Worm (Caenorhabditis elegans): Measurements from ENCODE around the gene F16G10.7.

Gene F16G10.7

ce11 chrII:2380174-2380573 is at the start of gene F16G10.7:
F16G10.7 (minus strand) TSS chrII:2380274.
- no peak for TF ChIP-seq repo-1 (tag; optimal IDR thresholded peaks at IDR 0.05)
- TF ChIP-seq ama-1 (optimal IDR thresholded peaks at IDR 0.05) = no peak
- TF ChIP-seq ama-1 (GFP tag; optimal IDR thresholded peaks at IDR 0.05) = no peak
- TF ChIP-seq nfya-2 (GFP tag; IDR thresholded peaks at IDR 0.05) = no peak
- TF ChIP-seq madf-6 (GFP tag; IDR thresholded peaks at IDR 0.05) = no peak
- TF ChIP-seq sptf-2 (GFP tag; optimal IDR thresholded peaks at IDR 0.05) = no peak
- TF ChIP-seq ztf-18 (tag; optimal IDR thresholded peaks at IDR 0.05) = no peak
- TF ChIP-seq F10E7.11 (tag; optimal IDR thresholded peaks at IDR 0.05) = no peak
- no peak for TF ChIP-seq akir-1 (GFP tag; optimal IDR thresholded peaks at IDR 0.05)
- TF ChIP-seq K12H6.12 (tag; optimal IDR thresholded peaks at IDR 0.05) = no peak
- no peak for TF ChIP-seq mel-28 (tag; optimal IDR thresholded peaks at IDR 0.05; ENCODE audit: borderline replicate concordance)
- TF ChIP-seq F57A8.1 (GFP tag; optimal IDR thresholded peaks at IDR 0.05) = no peak
- TF ChIP-seq chd-7 (tag; optimal IDR thresholded peaks at IDR 0.05) = no peak

- TF ChIP-seq lin-35 (GFP tag; optimal IDR thresholded peaks at IDR 0.05) (no peak), egl-44 (GFP tag; IDR thresholded peaks at IDR 0.05) (no peak), ceh-58 (GFP tag; IDR thresholded peaks at IDR 0.05) (no peak), ztf-26 (tag; optimal IDR thresholded peaks at IDR 0.05) (no peak), attf-5 (GFP tag; optimal IDR thresholded peaks at IDR 0.05) (no peak), C06A6.2 (GFP tag; conservative IDR thresholded peaks at IDR 0.05) (no peak), T07F8.4 (tag; optimal IDR thresholded peaks at IDR 0.05) (no peak), tbx-9 (tag; optimal IDR thresholded peaks at IDR 0.05; ENCODE audit: borderline replicate concordance) (no peak), athp-1 (tag; optimal IDR thresholded peaks at IDR 0.05) (no peak), pbrm-1 (GFP tag; IDR thresholded peaks at IDR 0.05) (no peak), Y56A3A.18 (GFP tag; IDR thresholded peaks at IDR 0.05) (no peak), ztf-25 (GFP tag; IDR thresholded peaks at IDR 0.05) (no peak), F57A8.1 (GFP tag; optimal IDR thresholded peaks at IDR 0.05) (no peak), lin-54 (GFP tag; optimal IDR thresholded peaks at IDR 0.05) (no peak), Y53G8AR.9 (GFP tag; conservative IDR thresholded peaks at IDR 0.05) (no peak), zim-3 (tag; optimal IDR thresholded peaks at IDR 0.05) (no peak)
Measured at ce11 chrII:2422427-2422826, 42.4 kb upstream of the F16G10.7 start.

ce11 chrII:2421905-2422304 is 41.8 kb upstream of the F16G10.7 start, which contains the start of gene F42G2.2:
F42G2.2 (plus strand) TSS chrII:2422205.
- TF ChIP-seq K11D2.4 (GFP tag; IDR thresholded peaks at IDR 0.05) (no peak), Y95B8A.8 (GFP tag; IDR thresholded peaks at IDR 0.05) (no peak), D2030.7 (GFP tag; IDR thresholded peaks at IDR 0.05) (no peak), zim-3 (tag; optimal IDR thresholded peaks at IDR 0.05) (no peak), attf-3 (GFP tag; conservative IDR thresholded peaks at IDR 0.05) (no peak)

DNA sequence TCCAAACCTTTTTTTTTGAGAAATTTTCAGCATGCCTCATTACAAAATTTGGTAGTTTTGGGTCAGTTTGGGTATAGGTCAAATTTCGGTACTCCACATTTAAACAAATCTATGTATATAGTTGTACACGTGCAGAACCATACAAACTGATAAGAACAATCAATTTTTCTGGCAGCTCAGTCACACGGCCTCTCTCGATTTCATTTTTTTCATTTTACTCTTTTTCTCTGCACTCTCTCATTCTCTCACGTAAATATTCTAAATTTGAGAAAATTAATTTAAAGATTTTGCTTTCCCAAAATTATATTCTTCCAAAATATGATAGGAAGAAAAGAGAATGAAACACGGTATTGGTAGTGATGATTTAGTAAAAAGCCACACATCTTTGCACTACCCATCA is 41.1 kb upstream of the F16G10.7 start:
- TF ChIP-seq ztf-22 (GFP tag; optimal IDR thresholded peaks at IDR 0.05) (no peak), athp-1 (tag; optimal IDR thresholded peaks at IDR 0.05) (no peak), lin-40 (tag; optimal IDR thresholded peaks at IDR 0.05) (no peak), ceh-40 (GFP tag; IDR thresholded peaks at IDR 0.05) (no peak), sptf-2 (GFP tag; optimal IDR thresholded peaks at IDR 0.05) (no peak), fkh-3 (tag; optimal IDR thresholded peaks at IDR 0.05) (no peak), nhr-27 (tag; optimal IDR thresholded peaks at IDR 0.05) (no peak), T26A5.8 (tag; optimal IDR thresholded peaks at IDR 0.05) (no peak)

All from whole organism, young adult.